Worm (Caenorhabditis elegans) whole organism, L4/young adult: ENCODE results near the gene F26F2.4.

Experiments
- dao-5 ChIP-seq: sonication (generic microtip); optimal IDR thresholded peaks from 2 replicates; lab custom pipeline; 2016; ENCODE audit warnings: missing genotype, missing genetic modification characterization, moderate library complexity, missing compliant biosample characterization
- him-1 ChIP-seq: sonication (generic microtip); optimal IDR thresholded peaks from 2 replicates; lab custom pipeline; 2016; ENCODE audit warnings: missing genotype, missing genetic modification reagents, missing genetic modification characterization, missing compliant biosample characterization

- TF ChIP-seq him-1 (tag; lab: Kevin White, UChicago) (no peak), dao-5 (tag; lab: Kevin White, UChicago) (no peak)
Observed at ce11 chrV:20551096-20551495, 18.0 kb upstream of the F26F2.4 start, which contains the start of gene Y38H6C.20.
